Worm (Caenorhabditis elegans): ENCODE measurements around the gene C09F12.3.

The C09F12.3 gene

DNA sequence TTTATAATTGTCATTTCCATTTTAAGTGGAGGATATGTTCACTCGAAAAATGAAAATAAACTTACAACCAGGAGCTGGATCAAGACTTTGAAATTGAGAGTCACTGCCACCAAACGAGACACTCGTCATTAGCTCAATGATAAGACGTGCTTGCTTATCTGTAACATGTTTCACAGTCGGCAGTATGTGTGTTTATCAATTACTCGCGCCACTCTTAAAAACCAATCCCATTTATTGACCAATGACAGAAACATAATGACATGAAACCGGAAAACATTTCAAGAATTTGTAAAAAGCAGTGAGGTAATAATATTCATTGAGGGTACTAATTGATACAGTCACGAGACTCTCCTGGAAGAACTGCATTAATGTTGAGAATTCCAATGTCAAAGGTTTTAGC lies 34.6 kb downstream of the C09F12.3 start, which contains the start of gene del-5 (continued):
- TF ChIP-seq mep-1 (tag; optimal IDR thresholded peaks at IDR 0.05) (no peak), ceh-44 (GFP tag; IDR thresholded peaks at IDR 0.05) (no peak), lin-15B (tag; optimal IDR thresholded peaks at IDR 0.05) (no peak), ztf-7 (tag; optimal IDR thresholded peaks at IDR 0.05) (peak; percentile 24), T26A8.4 (GFP tag; IDR thresholded peaks at IDR 0.05) (no peak), vab-7 (GFP tag; IDR thresholded peaks at IDR 0.05) (no peak), ceh-62 (tag; optimal IDR thresholded peaks at IDR 0.05) (no peak), unc-62 (GFP tag; optimal IDR thresholded peaks at IDR 0.05 in 1 of 2) (no peak), unc-62 (tag; optimal IDR thresholded peaks at IDR 0.05) (no peak), lin-29 (GFP tag; IDR thresholded peaks at IDR 0.05) (no peak), set-16 (GFP tag; IDR thresholded peaks at IDR 0.05) (no peak), sdz-12 (GFP tag; optimal IDR thresholded peaks at IDR 0.05) (no peak), nhr-10 (tag; optimal IDR thresholded peaks at IDR 0.05) (no peak), dve-1 (tag; optimal IDR thresholded peaks at IDR 0.05; ENCODE audit: insufficient read depth) (peak; percentile 70), Y105C5A.15 (GFP tag; IDR thresholded peaks at IDR 0.05) (no peak), php-3 (GFP tag; IDR thresholded peaks at IDR 0.05) (peak; percentile 57; the same call in 1 of the 2 replicates), snpc-1.2 (GFP tag; IDR thresholded peaks at IDR 0.05) (no peak), ceh-82 (tag; optimal IDR thresholded peaks at IDR 0.05) (no peak), arid-1 (GFP tag; conservative IDR thresholded peaks at IDR 0.05) (no peak), unc-39 (tag; optimal IDR thresholded peaks at IDR 0.05) (no peak), ZK546.5 (tag; optimal IDR thresholded peaks at IDR 0.05) (no peak), unc-130 (GFP tag; optimal IDR thresholded peaks at IDR 0.05) (no peak), nhr-41 (GFP tag; IDR thresholded peaks at IDR 0.05) (no peak), tag-97 (GFP tag; IDR thresholded peaks at IDR 0.05) (no peak), lin-39 (tag; optimal IDR thresholded peaks at IDR 0.05) (no peak), nhr-77 (tag; optimal IDR thresholded peaks at IDR 0.05) (peak; percentile 58), fos-1 (tag; optimal IDR thresholded peaks at IDR 0.05) (no peak), gei-8 (GFP tag; optimal IDR thresholded peaks at IDR 0.05) (no peak), nhr-42 (GFP tag; IDR thresholded peaks at IDR 0.05) (no peak), zfp-2 (tag; optimal IDR thresholded peaks at IDR 0.05) (no peak), aha-1 (tag) (no peak), dmd-8 (GFP tag; IDR thresholded peaks at IDR 0.05) (no peak), nhr-25 (tag; optimal IDR thresholded peaks at IDR 0.05; ENCODE audit: borderline replicate concordance, insufficient read depth) (no peak), dmd-6 (GFP tag; IDR thresholded peaks at IDR 0.05) (peak; percentile 78), lsy-2 (tag; optimal IDR thresholded peaks at IDR 0.05) (no peak), T20F7.1 (GFP tag; optimal IDR thresholded peaks at IDR 0.05) (no peak), rbr-2 (tag; optimal IDR thresholded peaks at IDR 0.05) (no peak), pqm-1 (tag; optimal IDR thresholded peaks at IDR 0.05) (peak; percentile 89), dmd-9 (GFP tag; IDR thresholded peaks at IDR 0.05) (no peak), nhr-28 (tag; optimal IDR thresholded peaks at IDR 0.05) (peak; percentile 41), ama-1 (optimal IDR thresholded peaks at IDR 0.05) (no peak), Y5F2A.4 (GFP tag; optimal IDR thresholded peaks at IDR 0.05) (no peak), tra-1 (GFP tag; IDR thresholded peaks at IDR 0.05) (peak; percentile 54; the same call in 1 of the 2 replicates), fkh-10 (GFP tag; optimal IDR thresholded peaks at IDR 0.05) (no peak), nhr-237 (tag; optimal IDR thresholded peaks at IDR 0.05) (no peak), egl-43 (GFP tag; IDR thresholded peaks at IDR 0.05) (no peak), lin-13 (GFP tag; optimal IDR thresholded peaks at IDR 0.05) (no peak), snpc-4 (tag; optimal IDR thresholded peaks at IDR 0.05) (no peak), daf-8 (GFP tag; IDR thresholded peaks at IDR 0.05) (no peak), R02D3.7 (tag; optimal IDR thresholded peaks at IDR 0.05) (no peak), saeg-2 (GFP tag; IDR thresholded peaks at IDR 0.05) (no peak), daf-16 (GFP tag; optimal IDR thresholded peaks at IDR 0.05) (no peak), daf-16 (tag; optimal IDR thresholded peaks at IDR 0.05) (peak; percentile 95), duxl-1 (tag; optimal IDR thresholded peaks at IDR 0.05; ENCODE audit: poor library complexity) (no peak)
